Worm (Caenorhabditis elegans) whole organism, mixed stage, embryonic: ENCODE results near the gene best-24.

Experiments
- nhr-28 ChIP-seq: fragments of 150-350 bp; optimal IDR thresholded peaks from 2 replicates; lab custom pipeline; 2014; ENCODE audit warnings: missing biosample characterization, missing genetic modification characterization
- snpc-4 ChIP-seq: fragments of 150-350 bp; optimal IDR thresholded peaks from 2 replicates; lab custom pipeline; 2014; ENCODE audit warnings: missing biosample characterization, missing genetic modification characterization
- tbx-8 ChIP-seq: fragments of 200-800 bp; sonication (Bioruptor generic); optimal IDR thresholded peaks from 2 replicates; lab custom pipeline; 2018; ENCODE audit warnings: mild to moderate bottlenecking, missing genetic modification characterization, moderate library complexity, missing compliant biosample characterization
- unc-62 ChIP-seq: fragments of 150-350 bp; optimal IDR thresholded peaks from 2 replicates; lab custom pipeline; 2014; ENCODE audit warnings: missing biosample characterization, missing genetic modification reagents, missing genetic modification characterization

ce11 chrIII:7877090-7877489 lies 23.7 kb upstream of the best-24 start:
- TF ChIP-seq unc-62 (GFP tag; lab: Kevin White, UChicago) = no peak
- TF ChIP-seq nhr-28 (tag; lab: Kevin White, UChicago) = no peak
- TF ChIP-seq snpc-4 = no peak
- no peak for TF ChIP-seq tbx-8 (GFP tag; lab: Kevin White, UChicago)
